Worm (Caenorhabditis elegans): ENCODE data around the gene sbt-1.

DNA sequence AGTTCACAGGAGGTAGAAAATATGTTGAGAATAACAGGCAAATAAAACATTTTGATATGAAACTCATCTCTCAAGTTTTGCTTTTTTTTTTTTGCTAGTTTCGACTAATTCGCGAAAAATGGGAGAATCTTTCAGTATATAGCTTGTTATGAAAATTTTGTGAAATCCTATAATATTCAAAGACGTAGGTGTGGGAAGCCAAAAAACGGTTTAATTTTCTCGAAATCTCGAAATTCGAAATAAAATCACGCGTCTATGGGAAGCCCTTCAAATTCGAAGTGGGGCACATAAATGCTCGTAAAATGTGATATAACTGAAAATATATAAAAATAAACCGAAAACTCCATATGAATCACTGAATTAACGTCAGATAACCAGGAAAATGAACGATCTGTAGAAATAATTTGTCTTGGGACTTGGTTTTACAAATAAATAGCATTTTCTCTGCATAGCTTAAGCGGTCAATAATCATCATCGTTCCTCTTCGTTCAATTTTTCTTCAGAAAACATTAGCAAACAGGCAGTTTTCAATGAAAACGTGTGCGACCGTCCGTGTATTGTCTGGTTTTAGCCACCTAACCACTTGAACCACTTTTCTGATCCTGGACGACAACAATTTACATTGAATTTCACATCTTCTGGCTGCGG is 3.6 kb downstream of the sbt-1 start, which contains the start of the genes gcy-22 and grl-14:
- TF ChIP-seq C38D4.7 (GFP tag; optimal IDR thresholded peaks at IDR 0.05) (no peak), pqm-1 (tag; optimal IDR thresholded peaks at IDR 0.05) (no peak), ceh-48 (tag; optimal IDR thresholded peaks at IDR 0.05) (no peak), ceh-34 (tag; optimal IDR thresholded peaks at IDR 0.05) (no peak), ceh-22 (tag; optimal IDR thresholded peaks at IDR 0.05) (no peak), lim-6 (tag; optimal IDR thresholded peaks at IDR 0.05) (no peak), nhr-232 (tag; optimal IDR thresholded peaks at IDR 0.05) (no peak), pha-4 (tag; optimal IDR thresholded peaks at IDR 0.05) (no peak), elt-2 (tag; optimal IDR thresholded peaks at IDR 0.05) (no peak), hlh-15 (tag; optimal IDR thresholded peaks at IDR 0.05) (no peak), ama-1 (optimal IDR thresholded peaks at IDR 0.05) (no peak), F13H6.1 (tag; optimal IDR thresholded peaks at IDR 0.05) (no peak), T23F11.4 (GFP tag; optimal IDR thresholded peaks at IDR 0.05) (no peak), nhr-11 (tag; optimal IDR thresholded peaks at IDR 0.05) (no peak)

Measured in whole organism, late embryonic.